Worm (Caenorhabditis elegans) whole organism, L4 larva: ENCODE data around the gene F41E6.15.

Experiments used
- Y105C5A.15 ChIP-seq: fragments of 200-800 bp; sonication (Bioruptor generic); IDR thresholded peaks from 2 replicates; pipeline ENCODE4 v1.3.6; 2022; ENCODE audit warnings: missing genetic modification characterization, missing compliant biosample characterization
- Y48G9A.11 ChIP-seq: fragments of 200-800 bp; sonication (Bioruptor generic); IDR thresholded peaks from 2 replicates; pipeline ENCODE4 v1.3.6; 2022; ENCODE audit warnings: missing genetic modification reagents, missing genetic modification characterization, missing compliant biosample characterization
- Y5F2A.4 ChIP-seq: fragments of 200-800 bp; sonication (Bioruptor generic); optimal IDR thresholded peaks from 2 replicates; lab custom pipeline; 2018; ENCODE audit warnings: mild to moderate bottlenecking, missing genetic modification characterization, missing compliant biosample characterization
- Y75B8A.6 ChIP-seq: fragments of 200-800 bp; sonication (Bioruptor generic); IDR thresholded peaks from 2 replicates; pipeline ENCODE4 v1.3.6; 2022; ENCODE audit warnings: missing genetic modification reagents, missing genetic modification characterization, missing compliant biosample characterization
- ZK337.2 ChIP-seq: fragments of 200-800 bp; sonication (Bioruptor generic); IDR thresholded peaks from 2 replicates; pipeline ENCODE4 v1.3.6; 2022; ENCODE audit warnings: missing genetic modification reagents, missing genetic modification characterization, missing compliant biosample characterization
- aha-1 ChIP-seq: fragments of 150-350 bp; peaks from one replicate; lab custom pipeline; 2014; ENCODE audit warnings: missing biosample characterization, missing genetic modification characterization
- aly-2 ChIP-seq: sonication (generic microtip); optimal IDR thresholded peaks from 2 replicates; lab custom pipeline; 2018; ENCODE audit warnings: missing biosample characterization, missing genetic modification characterization
- ama-1 ChIP-seq: fragments of 150-350 bp; optimal IDR thresholded peaks from 2 replicates; lab custom pipeline; 2014; ENCODE audit warnings: inconsistent platforms, mixed read lengths
- attf-4 ChIP-seq: sonication (generic microtip); optimal IDR thresholded peaks from 3 replicates; lab custom pipeline; 2017; ENCODE audit warnings: missing biosample characterization, missing genetic modification characterization
- ceh-32 ChIP-seq: sonication (generic microtip); optimal IDR thresholded peaks from 2 replicates; lab custom pipeline; 2016; ENCODE audit warnings: mild to moderate bottlenecking, missing genetic modification characterization, missing compliant biosample characterization; ENCODE audit not compliant: poor library complexity
- daf-12 ChIP-seq: fragments of 150-350 bp; optimal IDR thresholded peaks from 2 replicates; lab custom pipeline; 2014; ENCODE audit warnings: missing biosample characterization, missing genetic modification reagents, missing genetic modification characterization
- daf-16 ChIP-seq, 3 experiments: sonication (generic microtip); optimal IDR thresholded peaks; 2 replicates each; lab custom pipeline; 2016 to 2017; ENCODE audit warnings: missing genetic modification characterization in 3 of 3, missing genetic modification reagents in 3 of 3, mild to moderate bottlenecking in 2 of 3, missing compliant biosample characterization in 2 of 3, missing biosample characterization in 1 of 3, moderate library complexity in 1 of 3
- daf-8 ChIP-seq: fragments of 200-800 bp; sonication (Bioruptor generic); IDR thresholded peaks from 2 replicates; pipeline ENCODE4 v1.3.6; 2022; ENCODE audit warnings: missing genetic modification characterization, missing compliant biosample characterization
- dmd-9 ChIP-seq: fragments of 200-800 bp; sonication (Bioruptor generic); IDR thresholded peaks from 2 replicates; pipeline ENCODE4 v1.3.6; 2022; ENCODE audit warnings: missing genetic modification reagents, missing genetic modification characterization, missing compliant biosample characterization
- egl-43 ChIP-seq: fragments of 200-800 bp; sonication (Bioruptor generic); IDR thresholded peaks from 2 replicates; pipeline ENCODE4 v1.3.6; 2022; ENCODE audit warnings: missing genetic modification reagents, missing genetic modification characterization, missing compliant biosample characterization
- fkh-10 ChIP-seq: fragments of 150-350 bp; optimal IDR thresholded peaks from 2 replicates; lab custom pipeline; 2014; ENCODE audit warnings: missing biosample characterization, missing genetic modification reagents, missing genetic modification characterization
- gei-8 ChIP-seq: fragments of 200-800 bp; sonication (Bioruptor generic); optimal IDR thresholded peaks from 2 replicates; lab custom pipeline; 2018; ENCODE audit warnings: mild to moderate bottlenecking, missing genetic modification characterization, missing compliant biosample characterization
- hlh-11 ChIP-seq: fragments of 200-800 bp; sonication (Bioruptor generic); optimal IDR thresholded peaks from 2 replicates; lab custom pipeline; 2018; ENCODE audit warnings: mild to moderate bottlenecking, missing genetic modification characterization, missing compliant biosample characterization
- hlh-30 ChIP-seq: sonication (generic microtip); optimal IDR thresholded peaks from 2 replicates; lab custom pipeline; 2017; ENCODE audit warnings: antibody characterized with exemption, mild to moderate bottlenecking, missing genetic modification characterization, missing compliant biosample characterization; ENCODE audit not compliant: insufficient read depth
- lim-7 ChIP-seq: fragments of 200-800 bp; sonication (Bioruptor generic); IDR thresholded peaks from 2 replicates; pipeline ENCODE4 v1.3.6; 2022; ENCODE audit warnings: missing genetic modification characterization, missing compliant biosample characterization
- lin-1 ChIP-seq: fragments of 200-800 bp; sonication (Bioruptor generic); IDR thresholded peaks from 2 replicates; pipeline ENCODE4 v1.3.6; 2022; ENCODE audit warnings: missing genetic modification reagents, missing genetic modification characterization, missing compliant biosample characterization
- lin-13 ChIP-seq: fragments of 150-350 bp; optimal IDR thresholded peaks from 2 replicates; lab custom pipeline; 2014; ENCODE audit warnings: missing biosample characterization, missing genetic modification reagents, missing genetic modification characterization
- lin-15B ChIP-seq: fragments of 150-350 bp; sonication (generic microtip); optimal IDR thresholded peaks from 3 replicates; lab custom pipeline; 2014; ENCODE audit warnings: missing biosample characterization, missing genetic modification characterization
- lin-29 ChIP-seq: fragments of 200-800 bp; sonication (Bioruptor generic); IDR thresholded peaks from 2 replicates; pipeline ENCODE4 v1.3.6; 2022; ENCODE audit warnings: missing genetic modification reagents, missing genetic modification characterization, missing compliant biosample characterization
- lir-3 ChIP-seq: sonication (generic microtip); optimal IDR thresholded peaks from 2 replicates; lab custom pipeline; 2016; ENCODE audit warnings: mild to moderate bottlenecking, missing genetic modification characterization, missing compliant biosample characterization
- lsy-2 ChIP-seq, 2 experiments: fragments of 150-350 bp in 1 of 2; sonication (generic microtip) in 1 of 2; optimal IDR thresholded peaks; 2 replicates each; lab custom pipeline; 2014 to 2017; ENCODE audit warnings: missing biosample characterization in 2 of 2, missing genetic modification characterization in 2 of 2
- mdl-1 ChIP-seq, 2 experiments: fragments of 150-350 bp in 1 of 2; sonication (generic microtip) in 1 of 2; optimal IDR thresholded peaks; 2 replicates each; lab custom pipeline; 2014 to 2017; ENCODE audit warnings: missing biosample characterization in 2 of 2, missing genetic modification characterization in 2 of 2
- mep-1 ChIP-seq: fragments of 150-350 bp; sonication (generic microtip); optimal IDR thresholded peaks from 3 replicates; lab custom pipeline; 2014; ENCODE audit warnings: missing biosample characterization, missing genetic modification characterization
- mes-2 ChIP-seq: sonication (generic microtip); optimal IDR thresholded peaks from 2 replicates; lab custom pipeline; 2016; ENCODE audit warnings: missing genotype, mild to moderate bottlenecking, missing genetic modification characterization, missing compliant biosample characterization; ENCODE audit not compliant: poor library complexity, severe bottlenecking
- mxl-2 ChIP-seq: fragments of 200-800 bp; sonication (Bioruptor generic); conservative IDR thresholded peaks from 2 replicates; pipeline ENCODE4 v1.3.6; 2022; ENCODE audit warnings: missing genetic modification reagents, missing genetic modification characterization, missing compliant biosample characterization
- mxl-3 ChIP-seq: fragments of 200-800 bp; sonication (Bioruptor generic); optimal IDR thresholded peaks from 2 replicates; lab custom pipeline; 2018; ENCODE audit warnings: mild to moderate bottlenecking, missing genetic modification characterization, missing compliant biosample characterization
- nhr-237 ChIP-seq: sonication (generic microtip); optimal IDR thresholded peaks from 2 replicates; lab custom pipeline; 2017; ENCODE audit warnings: missing biosample characterization, missing genetic modification characterization
- nhr-25 ChIP-seq: sonication (generic microtip); optimal IDR thresholded peaks from 2 replicates; lab custom pipeline; 2017; ENCODE audit warnings: missing genetic modification characterization, mild to moderate bottlenecking, missing compliant biosample characterization, antibody characterized with exemption, moderate library complexity, borderline replicate concordance; ENCODE audit not compliant: insufficient read depth
- nhr-28 ChIP-seq: fragments of 150-350 bp; optimal IDR thresholded peaks from 2 replicates; lab custom pipeline; 2014; ENCODE audit warnings: missing biosample characterization, missing genetic modification characterization
- php-3 ChIP-seq: fragments of 200-800 bp; sonication (Bioruptor generic); IDR thresholded peaks from 2 replicates; pipeline ENCODE4 v1.3.6; 2022; ENCODE audit warnings: missing genetic modification reagents, missing genetic modification characterization, missing compliant biosample characterization
- rbr-2 ChIP-seq: sonication (generic microtip); optimal IDR thresholded peaks from 2 replicates; lab custom pipeline; 2016; ENCODE audit warnings: missing genotype, missing genetic modification characterization, missing compliant biosample characterization
- set-16 ChIP-seq: fragments of 200-800 bp; sonication (Bioruptor generic); IDR thresholded peaks from 2 replicates; pipeline ENCODE4 v1.3.6; 2022; ENCODE audit warnings: missing genetic modification reagents, missing genetic modification characterization, missing compliant biosample characterization
- snpc-4 ChIP-seq: fragments of 150-350 bp; optimal IDR thresholded peaks from 2 replicates; lab custom pipeline; 2014; ENCODE audit warnings: missing biosample characterization, missing genetic modification characterization
- spr-3 ChIP-seq: fragments of 200-800 bp; sonication (Bioruptor generic); optimal IDR thresholded peaks from 2 replicates; lab custom pipeline; 2018; ENCODE audit warnings: mild to moderate bottlenecking, missing genetic modification characterization, missing compliant biosample characterization
- unc-130 ChIP-seq: sonication (generic microtip); optimal IDR thresholded peaks from 2 replicates; lab custom pipeline; 2016; ENCODE audit warnings: missing genetic modification reagents, missing genetic modification characterization, missing compliant biosample characterization
- unc-62 ChIP-seq, 3 experiments: fragments of 150-350 bp in 1 of 3; sonication (generic microtip); optimal IDR thresholded peaks in 2 of 3; peaks in 1 of 3; 1 replicate in 1 of 3; 2 replicates in 2 of 3; lab custom pipeline; 2014 to 2017; ENCODE audit warnings: missing biosample characterization in 3 of 3, missing genetic modification characterization in 3 of 3, missing genetic modification reagents in 3 of 3, missing genotype in 1 of 3
- zag-1 ChIP-seq: fragments of 150-350 bp; optimal IDR thresholded peaks from 2 replicates; lab custom pipeline; 2014; ENCODE audit warnings: missing biosample characterization, missing genetic modification characterization
- zip-11 ChIP-seq: fragments of 200-800 bp; sonication (Bioruptor generic); IDR thresholded peaks from 2 replicates; pipeline ENCODE4 v1.3.6; 2022; ENCODE audit warnings: missing genetic modification characterization, missing compliant biosample characterization
- ztf-11 ChIP-seq: fragments of 150-350 bp; optimal IDR thresholded peaks from 2 replicates; lab custom pipeline; 2014; ENCODE audit warnings: missing biosample characterization, missing genetic modification characterization
- ztf-7 ChIP-seq: fragments of 150-350 bp; optimal IDR thresholded peaks from 2 replicates; lab custom pipeline; 2014; ENCODE audit warnings: missing biosample characterization, missing genetic modification characterization

F41E6.15 gene

ce11 chrV:8602638-8603037 lies at the start of gene F41E6.15:
Gene F41E6.15, minus strand, starts transcription at chrV:8602738.
- TF ChIP-seq ztf-7 (no peak), aha-1 (tag; lab: Kevin White, UChicago) (peak; percentile 4)
- TF ChIP-seq, all 104 proteins: peak for 1

ce11 chrV:8652177-8652576 lies 49.6 kb upstream of the F41E6.15 start:
- TF ChIP-seq unc-62 (GFP tag; optimal IDR thresholded peaks at IDR 0.05 in 1 of 2; lab: Kevin White, UChicago): peak in 1 of 2 experiments; percentile 93
- TF ChIP-seq unc-62 (tag; optimal IDR thresholded peaks at IDR 0.05; lab: Kevin White, UChicago): no peak
- peak; percentile 1 for TF ChIP-seq mxl-3
- TF ChIP-seq ztf-11 (tag; lab: Kevin White, UChicago): no peak
- peak; percentile 6 for TF ChIP-seq nhr-28 (tag; lab: Kevin White, UChicago)
- TF ChIP-seq aha-1 (tag; lab: Kevin White, UChicago): peak; percentile 81
- no peak for TF ChIP-seq nhr-237 (tag; lab: Kevin White, UChicago)
- TF ChIP-seq hlh-11 (tag; lab: Kevin White, UChicago): peak; percentile 5

DNA sequence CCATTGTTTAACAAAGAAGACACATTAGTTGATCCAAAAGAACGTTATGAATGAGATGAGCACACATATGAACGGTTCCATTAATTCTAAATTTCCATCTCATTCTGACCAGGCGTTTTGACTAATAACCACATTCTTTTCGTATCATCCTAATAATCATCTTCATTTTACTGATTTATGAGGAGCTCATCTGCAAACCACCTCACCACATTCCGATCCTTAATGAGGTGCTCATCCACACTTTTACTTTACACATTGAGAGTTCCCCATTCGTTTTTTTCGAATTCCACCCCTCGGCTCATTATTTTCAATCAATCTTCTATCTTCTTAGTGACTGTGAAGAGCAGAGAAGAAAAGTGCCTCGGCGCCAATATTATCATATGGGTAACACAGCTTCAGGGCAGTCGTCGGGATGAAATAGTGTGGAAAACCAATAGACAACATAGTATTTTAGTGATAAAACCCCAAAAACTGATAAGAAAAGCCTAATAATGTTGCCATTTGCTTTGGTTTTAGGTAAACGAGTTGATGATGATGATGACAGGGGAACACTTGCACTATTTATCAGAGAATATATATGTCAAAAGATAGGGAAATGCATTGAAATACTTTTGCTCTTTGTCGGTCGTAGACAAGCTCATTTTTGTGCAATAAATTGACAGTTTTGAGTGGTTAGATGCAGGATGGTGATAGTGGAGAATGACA lies 48.6 kb upstream of the F41E6.15 start:
- peak; percentile 56 for TF ChIP-seq mep-1
- peak; percentile 98 for TF ChIP-seq hlh-11 (tag; lab: Kevin White, UChicago)
- no peak for TF ChIP-seq Y105C5A.15 (GFP tag; lab: Robert Waterston, UW)
- no peak for TF ChIP-seq zag-1
- TF ChIP-seq Y75B8A.6 (GFP tag; lab: Robert Waterston, UW): no peak
- TF ChIP-seq nhr-25 (tag; lab: Kevin White, UChicago): no peak
- no peak for TF ChIP-seq mxl-2 (GFP tag; lab: Robert Waterston, UW)
- TF ChIP-seq lin-1 (GFP tag; lab: Robert Waterston, UW): peak; percentile 93; the same call in 1 of the 2 replicates
- TF ChIP-seq lim-7 (GFP tag; lab: Robert Waterston, UW): no peak
- TF ChIP-seq hlh-30 (tag; lab: Kevin White, UChicago): peak; percentile 40
- TF ChIP-seq ama-1 (lab: Kevin White, UChicago): no peak
- TF ChIP-seq gei-8 (GFP tag; lab: Kevin White, UChicago): peak; percentile 92
- peak; percentile 77 for TF ChIP-seq nhr-28 (tag; lab: Kevin White, UChicago)
- peak; percentile 99 for TF ChIP-seq php-3 (GFP tag; lab: Robert Waterston, UW)
- TF ChIP-seq set-16 (GFP tag; lab: Robert Waterston, UW): no peak
- TF ChIP-seq lin-29 (GFP tag; lab: Robert Waterston, UW): no peak
- no peak for TF ChIP-seq spr-3 (GFP tag; lab: Kevin White, UChicago)
- no peak for TF ChIP-seq daf-8 (GFP tag; lab: Robert Waterston, UW)
- TF ChIP-seq mdl-1 (tag; optimal IDR thresholded peaks at IDR 0.05; lab: Kevin White, UChicago): no peak
- TF ChIP-seq dmd-9 (GFP tag; lab: Robert Waterston, UW): no peak
- TF ChIP-seq lir-3 (tag; lab: Kevin White, UChicago): no peak
- no peak for TF ChIP-seq attf-4 (tag; lab: Kevin White, UChicago)
- TF ChIP-seq lin-13 (GFP tag; lab: Kevin White, UChicago): no peak
- no peak for TF ChIP-seq ceh-32 (tag; lab: Kevin White, UChicago)
- TF ChIP-seq Y5F2A.4 (GFP tag; lab: Kevin White, UChicago): no peak
- TF ChIP-seq zip-11 (GFP tag; lab: Robert Waterston, UW): no peak
- TF ChIP-seq lin-15B (tag; lab: Kevin White, UChicago): no peak
- TF ChIP-seq rbr-2 (tag; lab: Kevin White, UChicago): no peak
- no peak for TF ChIP-seq aly-2 (tag; lab: Kevin White, UChicago)
- no peak for TF ChIP-seq unc-130 (GFP tag; lab: Kevin White, UChicago)
- no peak for TF ChIP-seq nhr-237 (tag; lab: Kevin White, UChicago)
- peak; percentile 27 for TF ChIP-seq mes-2
- peak in 1 of 2 experiments; percentile 56 for TF ChIP-seq lsy-2 (tag; optimal IDR thresholded peaks at IDR 0.05; lab: Kevin White, UChicago)
- no peak for TF ChIP-seq Y48G9A.11 (GFP tag; lab: Robert Waterston, UW)
- peak in 1 of 2 experiments; percentile 94 for TF ChIP-seq daf-16 (GFP tag; optimal IDR thresholded peaks at IDR 0.05; lab: Kevin White, UChicago)
- TF ChIP-seq daf-16 (tag; optimal IDR thresholded peaks at IDR 0.05; lab: Kevin White, UChicago): peak; percentile 99
- no peak for TF ChIP-seq snpc-4 (tag; lab: Kevin White, UChicago)
- no peak for TF ChIP-seq egl-43 (GFP tag; lab: Robert Waterston, UW)
- no peak for TF ChIP-seq ZK337.2 (GFP tag; lab: Robert Waterston, UW)
- TF ChIP-seq fkh-10 (GFP tag; lab: Kevin White, UChicago): no peak
- no peak for TF ChIP-seq daf-12
